Fruit fly (Drosophila melanogaster): ENCODE data around the gene CG5290.

DNA sequence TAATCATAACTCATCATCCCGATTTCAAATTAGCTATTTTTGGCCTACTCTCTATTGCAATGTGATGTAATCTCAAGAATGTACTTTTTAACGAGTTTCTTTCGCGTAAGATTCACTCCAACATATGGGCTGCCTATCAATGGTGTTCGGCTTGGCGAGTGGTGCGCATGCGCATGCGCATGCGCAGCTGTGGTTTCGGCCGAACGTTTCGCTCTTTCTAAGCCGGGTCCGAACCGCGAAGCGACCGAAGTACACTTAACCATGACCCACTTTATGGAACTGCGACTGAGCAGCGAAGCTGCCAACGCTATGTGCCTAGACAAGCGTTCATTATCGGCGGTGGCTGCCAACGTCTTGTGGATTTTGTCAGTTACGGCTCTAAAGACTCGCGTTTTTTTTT lies 18.7 kb downstream of the CG5290 start:
- TF ChIP-seq Dfd (GFP tag; optimal IDR thresholded peaks at IDR 0.05) (no peak), pan (optimal IDR thresholded peaks at IDR 0.05) (no peak), psq (GFP tag; optimal IDR thresholded peaks at IDR 0.05) (no peak), woc (GFP tag; optimal IDR thresholded peaks at IDR 0.05) (no peak), brk (GFP tag; optimal IDR thresholded peaks at IDR 0.05) (no peak)
